Worm (Caenorhabditis elegans) whole organism, L3 larva: ENCODE measurements around the gene asm-2.

Experiments used
- egl-5 ChIP-seq: fragments of 150-350 bp; optimal IDR thresholded peaks from 2 replicates; lab custom pipeline; 2017; ENCODE audit warnings: missing biosample characterization, missing genetic modification reagents, missing genetic modification characterization, inconsistent platforms
- elt-3 ChIP-seq, 3 experiments: fragments of 150-350 bp in 1 of 3; sonication (generic microtip) in 2 of 3; optimal IDR thresholded peaks; 2 replicates in 2 of 3; 4 replicates in 1 of 3; lab custom pipeline; 2014 to 2017; ENCODE audit warnings: missing biosample characterization in 3 of 3, missing genetic modification characterization in 3 of 3
- lin-15B ChIP-seq: fragments of 150-350 bp; optimal IDR thresholded peaks from 2 replicates; lab custom pipeline; 2014; ENCODE audit warnings: missing biosample characterization, missing genetic modification characterization
- nhr-237 ChIP-seq: fragments of 150-350 bp; optimal IDR thresholded peaks from 2 replicates; lab custom pipeline; 2014; ENCODE audit warnings: missing biosample characterization, missing genetic modification characterization
- nhr-25 ChIP-seq: sonication (generic microtip); optimal IDR thresholded peaks from 2 replicates; lab custom pipeline; 2017; ENCODE audit warnings: missing biosample characterization, missing genetic modification characterization
- nhr-76 ChIP-seq: fragments of 150-350 bp; sonication (generic microtip); optimal IDR thresholded peaks from 5 replicates; lab custom pipeline; 2014; ENCODE audit warnings: missing biosample characterization, missing genetic modification characterization

- TF ChIP-seq nhr-25 (tag; lab: Kevin White, UChicago), result no peak
- no peak for TF ChIP-seq nhr-76
- TF ChIP-seq elt-3 (tag; optimal IDR thresholded peaks at IDR 0.05; lab: Kevin White, UChicago), result no peak
- no peak for TF ChIP-seq lin-15B (tag; lab: Kevin White, UChicago)
- no peak for TF ChIP-seq nhr-237 (tag; lab: Kevin White, UChicago)
- TF ChIP-seq egl-5 (tag; lab: Kevin White, UChicago), result no peak
Observed at ce11 chrX:11286246-11286645, 37.8 kb downstream of the asm-2 start, which contains the start of gene F38B2.3.
